Fruit fly (Drosophila melanogaster): Measurements from ENCODE around the gene CG43088.

DNA sequence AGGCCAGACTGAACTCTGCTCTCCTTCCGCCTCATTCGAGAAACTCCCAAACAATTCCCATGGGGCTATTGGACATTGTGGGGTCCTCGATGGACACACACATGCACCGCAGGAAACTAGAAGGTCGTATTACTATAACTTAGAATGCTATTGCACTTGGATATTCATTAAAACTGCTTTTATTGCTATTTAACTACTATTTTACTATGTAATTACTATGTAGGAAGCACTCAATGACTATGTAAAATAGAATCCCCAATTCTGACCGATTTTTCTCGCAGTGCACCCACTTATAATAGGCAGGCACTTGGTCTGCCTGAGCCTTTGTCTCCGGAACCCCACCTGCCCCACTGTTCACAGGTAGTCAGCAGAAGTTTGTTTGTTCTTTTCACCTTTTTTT, 22.9 kb downstream of the CG43088 start:
- TF ChIP-seq CG8478 (optimal IDR thresholded peaks at IDR 0.05) (no peak), CTCF (optimal IDR thresholded peaks at IDR 0.05) (no peak)
